Fruit fly (Drosophila melanogaster): ENCODE data around the gene psd.
A peak's percentile ranks its signal among the peaks of the same experiment; 100 is the strongest.

Gene psd

DNA sequence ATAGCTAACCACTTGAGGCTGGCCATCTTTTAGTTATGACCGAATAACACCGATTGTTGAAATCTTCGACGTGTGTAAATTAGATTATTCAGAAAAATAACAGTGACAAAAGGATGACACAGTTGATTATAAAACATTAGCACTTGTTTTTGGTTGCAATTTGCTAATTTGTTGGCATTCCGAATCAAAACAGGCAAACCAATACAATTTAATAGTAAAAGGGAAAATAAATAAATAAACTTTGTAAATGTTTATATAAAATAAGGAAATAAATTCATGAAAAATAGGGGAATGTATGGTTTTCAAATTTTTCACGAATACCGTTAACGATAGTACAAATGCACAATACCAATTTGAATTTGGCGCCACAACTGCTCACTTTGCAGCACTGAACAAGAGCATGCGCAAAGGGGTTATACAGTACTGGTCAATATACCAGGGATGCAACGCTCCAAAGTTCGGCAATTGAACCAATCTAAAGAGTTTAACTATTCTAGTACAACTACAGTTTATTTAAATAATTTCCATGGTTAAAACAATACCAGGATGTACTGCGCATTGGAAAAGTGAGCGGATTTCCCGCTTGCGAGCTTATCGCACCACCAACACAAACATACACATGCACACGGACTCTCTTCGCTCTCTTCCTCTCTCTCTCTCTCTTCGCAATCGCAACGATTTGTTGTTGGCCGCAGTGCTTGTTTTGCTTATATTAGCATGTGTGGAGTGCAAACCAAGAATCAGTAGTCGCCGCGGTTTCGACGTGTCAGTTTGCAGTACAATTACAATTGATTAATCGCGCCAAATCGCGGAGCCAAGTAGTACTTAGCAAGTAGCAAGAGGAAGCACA is 21.3 kb downstream of the psd start, which contains the start of the genes Sfp26Ad and Gpdh1 (continued):
- TF ChIP-seq sug (tag; optimal IDR thresholded peaks at IDR 0.05) = peak; percentile 56
- no peak for TF ChIP-seq CG2129 (GFP tag; IDR thresholded peaks at IDR 0.05; ENCODE audit: partially characterized antibody)
- TF ChIP-seq CG13296 (GFP tag; optimal IDR thresholded peaks at IDR 0.05) = peak; percentile 69
- TF ChIP-seq dmrt11E (tag; optimal IDR thresholded peaks at IDR 0.05) = peak; percentile 38
- TF ChIP-seq Hr78 (GFP tag; optimal IDR thresholded peaks at IDR 0.05) = no peak
- TF ChIP-seq CG16779 (GFP tag; IDR thresholded peaks at IDR 0.05) = peak; percentile 69
- peak; percentile 73 for TF ChIP-seq CG4360 (GFP tag; IDR thresholded peaks at IDR 0.05)
- TF ChIP-seq CG16813 (GFP tag; IDR thresholded peaks at IDR 0.05; ENCODE audit: partially characterized antibody) = 0 out of 3 replicates have a peak, but pooled peaks have one; percentile 36
- peak; percentile 64 for TF ChIP-seq CG10366 (GFP tag; IDR thresholded peaks at IDR 0.05)
- peak; percentile 67 for TF ChIP-seq Bdp1 (GFP tag; optimal IDR thresholded peaks at IDR 0.05)
- TF ChIP-seq jing (GFP tag; optimal IDR thresholded peaks at IDR 0.05) = peak; percentile 21
- peak; percentile 70 for TF ChIP-seq CHES-1-like (GFP tag; optimal IDR thresholded peaks at IDR 0.05)
- TF ChIP-seq CG2889 (GFP tag; IDR thresholded peaks at IDR 0.05) = 0 out of 3 replicates have a peak, but pooled peaks have one; percentile 13
- TF ChIP-seq salm (tag; optimal IDR thresholded peaks at IDR 0.05) = peak; percentile 60
- TF ChIP-seq CG2875 (GFP tag; optimal IDR thresholded peaks at IDR 0.05) = peak; percentile 61
- peak; percentile 15; the same call in 1 of the 2 replicates for TF ChIP-seq ato (GFP tag; IDR thresholded peaks at IDR 0.05; ENCODE audit: partially characterized antibody)
- peak; percentile 97 for TF ChIP-seq Med (GFP tag)
- peak; percentile 83 for TF ChIP-seq Dip3 (GFP tag; optimal IDR thresholded peaks at IDR 0.05)
- peak; percentile 78 for TF ChIP-seq CG12769 (tag; optimal IDR thresholded peaks at IDR 0.05)
- TF ChIP-seq CG6272 (GFP tag; IDR thresholded peaks at IDR 0.05) = no peak; the same call in 1 of the 2 replicates
- TF ChIP-seq run (tag; optimal IDR thresholded peaks at IDR 0.05) = peak; percentile 40
- peak; percentile 36 for TF ChIP-seq scrt (GFP tag; optimal IDR thresholded peaks at IDR 0.05)
- peak; percentile 68 for TF ChIP-seq unpg (GFP tag; optimal IDR thresholded peaks at IDR 0.05)
- peak; percentile 73 for TF ChIP-seq PHDP (tag; optimal IDR thresholded peaks at IDR 0.05)
- TF ChIP-seq vnd (GFP tag; IDR thresholded peaks at IDR 0.05; ENCODE audit: partially characterized antibody) = no peak
- peak; percentile 40; the same call in 1 of the 2 replicates for TF ChIP-seq ranshi (GFP tag; IDR thresholded peaks at IDR 0.05)
- TF ChIP-seq CG31388 (GFP tag; optimal IDR thresholded peaks at IDR 0.05) = peak; percentile 31
- TF ChIP-seq sc (optimal IDR thresholded peaks at IDR 0.05) = no peak
- no peak for TF ChIP-seq sc (GFP tag; optimal IDR thresholded peaks at IDR 0.05)
- peak; percentile 85 for TF ChIP-seq B-H2 (GFP tag; optimal IDR thresholded peaks at IDR 0.05)
- peak; percentile 39 to 62 for TF ChIP-seq bsh (GFP tag; optimal IDR thresholded peaks at IDR 0.05)
- no peak for TF ChIP-seq ac (GFP tag; optimal IDR thresholded peaks at IDR 0.05)
- peak; percentile 93 for TF ChIP-seq mam (GFP tag; optimal IDR thresholded peaks at IDR 0.05)
- peak; percentile 86 for TF ChIP-seq Xbp1 (GFP tag; optimal IDR thresholded peaks at IDR 0.05)
- peak; percentile 61 for TF ChIP-seq BtbVII (GFP tag; optimal IDR thresholded peaks at IDR 0.05)
- TF ChIP-seq sisA (GFP tag; IDR thresholded peaks at IDR 0.05) = peak; percentile 65
- peak; percentile 72 for TF ChIP-seq repo (GFP tag; optimal IDR thresholded peaks at IDR 0.05)
- TF ChIP-seq Rx (GFP tag; IDR thresholded peaks at IDR 0.05) = peak; percentile 44
- no peak for TF ChIP-seq CG11560 (tag; IDR thresholded peaks at IDR 0.05)
- peak; percentile 62 for TF ChIP-seq CG9215 (GFP tag; IDR thresholded peaks at IDR 0.05)
- no peak for TF ChIP-seq Gsc (GFP tag; IDR thresholded peaks at IDR 0.05)
- TF ChIP-seq CG14441 (GFP tag; IDR thresholded peaks at IDR 0.05) = peak; percentile 60
- TF ChIP-seq row (GFP tag; IDR thresholded peaks at IDR 0.05) = peak; percentile 77
- peak; percentile 31 for TF ChIP-seq gfzf (GFP tag; optimal IDR thresholded peaks at IDR 0.05)
- TF ChIP-seq cg (GFP tag; optimal IDR thresholded peaks at IDR 0.05) = peak; percentile 95
- peak; percentile 93 for TF ChIP-seq CG3847 (GFP tag; IDR thresholded peaks at IDR 0.05)
- peak; percentile 40 for TF ChIP-seq Atf3 (GFP tag; optimal IDR thresholded peaks at IDR 0.05)
- peak; percentile 84 for TF ChIP-seq sob (GFP tag; IDR thresholded peaks at IDR 0.05)

Data from whole organism, embryonic.